Worm (Caenorhabditis elegans): ENCODE measurements around the gene F09F9.1.

DNA sequence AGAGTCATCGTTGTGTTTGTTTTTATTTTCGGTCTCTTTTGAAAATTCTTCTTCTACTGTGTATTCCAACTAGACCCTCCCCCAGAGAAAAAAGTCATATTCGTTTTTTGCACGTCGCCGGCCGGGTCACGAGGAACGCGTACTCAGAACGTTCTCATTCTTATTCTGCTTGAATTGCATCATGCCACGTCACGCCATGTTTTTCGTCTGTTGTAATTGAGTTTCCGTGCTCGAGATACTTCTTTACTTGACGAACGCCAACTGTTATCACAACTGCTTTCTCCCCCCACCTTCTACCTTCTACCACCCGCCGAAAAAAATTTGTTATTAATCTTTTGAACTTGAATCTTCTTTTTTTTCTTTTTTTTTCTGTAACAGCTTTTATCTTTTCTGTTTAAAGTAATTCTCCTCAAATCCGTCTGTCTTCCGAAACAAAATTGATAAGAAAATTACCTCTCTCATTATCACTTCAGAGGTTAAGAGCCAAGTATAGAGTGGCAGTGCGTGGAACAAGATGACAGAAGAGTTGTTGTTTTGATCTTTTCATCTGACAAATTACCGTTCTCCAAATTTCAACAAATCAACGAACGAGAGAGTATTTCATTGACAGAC, 27.6 kb downstream of the F09F9.1 start:
- TF ChIP-seq nhr-28 (tag; optimal IDR thresholded peaks at IDR 0.05) (no peak), xbp-1 (tag; optimal IDR thresholded peaks at IDR 0.05) (no peak), aha-1 (tag; optimal IDR thresholded peaks at IDR 0.05) (peak; percentile 67), aly-2 (tag; optimal IDR thresholded peaks at IDR 0.05) (no peak), nhr-84 (tag; optimal IDR thresholded peaks at IDR 0.05) (no peak), lin-13 (GFP tag; optimal IDR thresholded peaks at IDR 0.05) (peak; percentile 60), pag-3 (tag; optimal IDR thresholded peaks at IDR 0.05; ENCODE audit: borderline replicate concordance, insufficient read depth) (no peak), tbx-2 (tag; optimal IDR thresholded peaks at IDR 0.05) (no peak), lsy-2 (tag; optimal IDR thresholded peaks at IDR 0.05) (peak; percentile 33 to 37)

Measured in whole organism, L1 larva.